Fruit fly (Drosophila melanogaster) S2 (cell line): ENCODE results near the gene MED20.

Source experiments
- CG8478 ChIP-seq: fragments of >200 bp; optimal IDR thresholded peaks from 2 replicates; lab custom pipeline; 2018
- CTCF ChIP-seq, 2 experiments: fragments of >200 bp; optimal IDR thresholded peaks; 2 replicates each; lab custom pipeline; 2018

dm6 chr2L:8083413-8083426 lies 10.6 kb upstream of the MED20 start, which contains the start of gene Bsg:
- TF ChIP-seq CTCF (optimal IDR thresholded peaks at IDR 0.05; lab: Kevin White, UChicago), result no peak
- no peak for TF ChIP-seq CG8478
